Fruit fly (Drosophila melanogaster): ENCODE measurements around the gene CG11811.
A peak's percentile ranks its signal among the peaks of the same experiment; 100 is the strongest.

CG11811 gene

dm6 chr3L:10663190-10663763 lies 27.5 kb upstream of the CG11811 start, which contains the start of gene Adi1:
Adi1 (plus strand) TSS chr3L:10663376.
- TF ChIP-seq noc (tag; optimal IDR thresholded peaks at IDR 0.05), result no peak

dm6 chr3L:10664511-10665062 lies 26.2 kb upstream of the CG11811 start, which contains the start of gene simj:
simj (plus strand) TSS chr3L:10664739.
- peak; percentile 44 for TF ChIP-seq noc (tag; optimal IDR thresholded peaks at IDR 0.05)

- peak; percentile 98 for TF ChIP-seq noc (tag; optimal IDR thresholded peaks at IDR 0.05)
These were observed 25.2 kb upstream of the CG11811 start for dm6 chr3L:10665433-10666150.

- no peak for TF ChIP-seq noc (tag; optimal IDR thresholded peaks at IDR 0.05)
These were observed 24.3 kb upstream of the CG11811 start for dm6 chr3L:10666511-10667003.

dm6 chr3L:10667341-10667740 lies 23.5 kb upstream of the CG11811 start:
- TF ChIP-seq noc (tag; optimal IDR thresholded peaks at IDR 0.05), result no peak

- TF ChIP-seq noc (tag; optimal IDR thresholded peaks at IDR 0.05), result no peak
These were observed 21.0 kb upstream of the CG11811 start for dm6 chr3L:10669592-10670400.

dm6 chr3L:10672540-10672939 lies 18.3 kb upstream of the CG11811 start:
- no peak for TF ChIP-seq noc (tag; optimal IDR thresholded peaks at IDR 0.05)

dm6 chr3L:10674145-10674547 lies 16.7 kb upstream of the CG11811 start:
- TF ChIP-seq noc (tag; optimal IDR thresholded peaks at IDR 0.05), result peak; percentile 24

dm6 chr3L:10674940-10675339 lies 15.9 kb upstream of the CG11811 start:
- TF ChIP-seq noc (tag; optimal IDR thresholded peaks at IDR 0.05), result no peak

- no peak for TF ChIP-seq noc (tag; optimal IDR thresholded peaks at IDR 0.05)
These were observed 15.0 kb upstream of the CG11811 start for dm6 chr3L:10675635-10676393.

dm6 chr3L:10677816-10678215 lies 13.0 kb upstream of the CG11811 start:
- no peak for TF ChIP-seq noc (tag; optimal IDR thresholded peaks at IDR 0.05)

dm6 chr3L:10678545-10679067 lies 12.2 kb upstream of the CG11811 start:
- TF ChIP-seq noc (tag; optimal IDR thresholded peaks at IDR 0.05), result peak; percentile 93

dm6 chr3L:10679711-10680154 lies 11.1 kb upstream of the CG11811 start:
- peak; percentile 43 for TF ChIP-seq noc (tag; optimal IDR thresholded peaks at IDR 0.05)

dm6 chr3L:10680177-10680576 lies 10.6 kb upstream of the CG11811 start:
- TF ChIP-seq noc (tag; optimal IDR thresholded peaks at IDR 0.05), result no peak

- no peak for TF ChIP-seq noc (tag; optimal IDR thresholded peaks at IDR 0.05)
These were observed 10.0 kb upstream of the CG11811 start for dm6 chr3L:10680728-10681306.

Data from whole organism, larva.